Comparison of ENCODE assay signal across 4 fruit fly cellular contexts in the genomic region with DNA sequence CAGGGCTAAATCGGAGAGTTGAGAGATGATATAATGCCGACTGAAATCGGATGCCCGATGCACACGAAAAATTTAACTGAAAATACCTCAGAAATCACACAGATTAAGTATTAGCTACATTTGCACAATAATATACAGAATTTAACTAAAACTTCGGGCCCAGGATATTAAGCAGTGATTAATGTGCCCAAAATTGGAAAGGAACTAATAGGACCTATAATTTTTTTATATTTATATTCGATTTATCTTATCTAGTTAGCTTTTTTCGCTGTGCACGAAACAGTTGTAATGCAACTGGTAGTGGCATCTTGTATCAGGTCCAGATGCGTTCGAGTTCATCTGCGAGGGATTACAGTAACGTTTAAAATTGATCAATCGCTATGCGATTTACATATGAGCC.
TF ChIP-seq lines count a peak whose summit lies in the region.

No protein-coding gene starts in this region.

- no peak for TF ChIP-seq CTCF in whole organism, embryonic (GFP tag; optimal IDR thresholded peaks at IDR 0.05; lab: Kevin White, UChicago)

TF ChIP-seq in whole organism, embryonic, 481 proteins besides CTCF, POLR2A, EP300 and RAD21 (continues in another document):
- no peak for TF ChIP-seq CG34422 (GFP tag; IDR thresholded peaks at IDR 0.05; lab: Robert Waterston, UW)
- TF ChIP-seq CG3281 (GFP tag; optimal IDR thresholded peaks at IDR 0.05; lab: Kevin White, UChicago) = no peak
- TF ChIP-seq Sox102F (GFP tag; optimal IDR thresholded peaks at IDR 0.05; lab: Kevin White, UChicago) = peak; percentile 52
- no peak for TF ChIP-seq eve (GFP tag; optimal IDR thresholded peaks at IDR 0.05; lab: Kevin White, UChicago)
- TF ChIP-seq Nf-YC (tag; optimal IDR thresholded peaks at IDR 0.05; lab: Kevin White, UChicago) = no peak
- 0 out of 3 replicates have a peak, but pooled peaks have one; percentile 17 for TF ChIP-seq row (GFP tag; IDR thresholded peaks at IDR 0.05; lab: Robert Waterston, UW)
- peak; percentile 60 for TF ChIP-seq sens (GFP tag; lab: Kevin White, UChicago)
- TF ChIP-seq Ets65A (GFP tag; lab: Kevin White, UChicago) = peak; percentile 57
- peak in 1 of 2 experiments; percentile 50 for TF ChIP-seq Hr51 (GFP tag; optimal IDR thresholded peaks at IDR 0.05; lab: Kevin White, UChicago)
- peak; percentile 6 for TF ChIP-seq CG2712 (tag; optimal IDR thresholded peaks at IDR 0.05; lab: Kevin White, UChicago)
- no peak for TF ChIP-seq pan (optimal IDR thresholded peaks at IDR 0.05; lab: Kevin White, UChicago)
- peak in 1 of 2 experiments; percentile 21 for TF ChIP-seq pan (GFP tag; optimal IDR thresholded peaks at IDR 0.05 in 1 of 2, IDR thresholded peaks at IDR 0.05 in 1 of 2)
- no peak for TF ChIP-seq lab (GFP tag; optimal IDR thresholded peaks at IDR 0.05; lab: Kevin White, UChicago)
- peak; percentile 48 for TF ChIP-seq dmrt99B (tag; optimal IDR thresholded peaks at IDR 0.05; lab: Kevin White, UChicago)
- TF ChIP-seq CG14965 (GFP tag; optimal IDR thresholded peaks at IDR 0.05; lab: Kevin White, UChicago; ENCODE audit: borderline replicate concordance) = no peak
- TF ChIP-seq CG14441 (GFP tag; IDR thresholded peaks at IDR 0.05; lab: Robert Waterston, UW) = 0 out of 2 replicates have a peak, but pooled peaks have one; percentile 20
- no peak for TF ChIP-seq p53 (GFP tag; optimal IDR thresholded peaks at IDR 0.05; lab: Kevin White, UChicago)
- TF ChIP-seq CG11504 (tag; optimal IDR thresholded peaks at IDR 0.05; lab: Kevin White, UChicago) = peak; percentile 38
- TF ChIP-seq CG14667 (GFP tag; IDR thresholded peaks at IDR 0.05; lab: Robert Waterston, UW) = no peak
- peak; percentile 29; the same call in 1 of the 2 replicates for TF ChIP-seq CG10366 (GFP tag; IDR thresholded peaks at IDR 0.05; lab: Robert Waterston, UW)
- no peak for TF ChIP-seq rib (GFP tag; IDR thresholded peaks at IDR 0.05; lab: Robert Waterston, UW)

TF ChIP-seq in whole organism, prepupa, 60 proteins besides CTCF, POLR2A, EP300 and RAD21 (continues in another document):
- peak; percentile 49 for TF ChIP-seq CG8632 (GFP tag; optimal IDR thresholded peaks at IDR 0.05; lab: Kevin White, UChicago)
- TF ChIP-seq Blimp-1 (GFP tag; optimal IDR thresholded peaks at IDR 0.05; lab: Kevin White, UChicago) = no peak
- TF ChIP-seq CG32006 (GFP tag; optimal IDR thresholded peaks at IDR 0.05; lab: Kevin White, UChicago) = no peak
- TF ChIP-seq net (GFP tag; optimal IDR thresholded peaks at IDR 0.05; lab: Kevin White, UChicago) = no peak
- peak; percentile 43 for TF ChIP-seq esn (GFP tag; optimal IDR thresholded peaks at IDR 0.05; lab: Kevin White, UChicago)
- TF ChIP-seq CG6808 (GFP tag; optimal IDR thresholded peaks at IDR 0.05; lab: Kevin White, UChicago) = peak; percentile 16
- no peak for TF ChIP-seq CG11294 (GFP tag; IDR thresholded peaks at IDR 0.05; lab: Robert Waterston, UW)
- no peak for TF ChIP-seq dsx (GFP tag; optimal IDR thresholded peaks at IDR 0.05; lab: Kevin White, UChicago; ENCODE audit: poor library complexity, severe bottlenecking)
- TF ChIP-seq CG6276 (GFP tag; optimal IDR thresholded peaks at IDR 0.05; lab: Kevin White, UChicago) = no peak
- TF ChIP-seq CG8119 (GFP tag; IDR thresholded peaks at IDR 0.05; lab: Robert Waterston, UW) = no peak
- TF ChIP-seq Ets21C (GFP tag; optimal IDR thresholded peaks at IDR 0.05; lab: Kevin White, UChicago) = no peak
- TF ChIP-seq CG10631 (GFP tag; optimal IDR thresholded peaks at IDR 0.05; lab: Kevin White, UChicago) = no peak
- no peak for TF ChIP-seq CG6854 (GFP tag; optimal IDR thresholded peaks at IDR 0.05; lab: Kevin White, UChicago)
- TF ChIP-seq Met (GFP tag; optimal IDR thresholded peaks at IDR 0.05; lab: Kevin White, UChicago) = peak; percentile 21
- no peak for TF ChIP-seq CG4318 (GFP tag; optimal IDR thresholded peaks at IDR 0.05; lab: Kevin White, UChicago)
- peak; percentile 35 for TF ChIP-seq pdm3 (GFP tag; optimal IDR thresholded peaks at IDR 0.05; lab: Kevin White, UChicago)
- TF ChIP-seq CG31627 (GFP tag; optimal IDR thresholded peaks at IDR 0.05; lab: Kevin White, UChicago) = no peak
- peak; percentile 41 for TF ChIP-seq topi (GFP tag; optimal IDR thresholded peaks at IDR 0.05; lab: Kevin White, UChicago)
- peak; percentile 58 for TF ChIP-seq CG34406 (GFP tag; optimal IDR thresholded peaks at IDR 0.05; lab: Kevin White, UChicago)
- TF ChIP-seq Sox15 (GFP tag; optimal IDR thresholded peaks at IDR 0.05; lab: Kevin White, UChicago) = no peak
- TF ChIP-seq CG11902 (GFP tag; optimal IDR thresholded peaks at IDR 0.05; lab: Kevin White, UChicago) = peak; percentile 25
- no peak for TF ChIP-seq Gug (GFP tag; IDR thresholded peaks at IDR 0.05; lab: Robert Waterston, UW)
- no peak for TF ChIP-seq Eip93F (GFP tag; optimal IDR thresholded peaks at IDR 0.05; lab: Kevin White, UChicago)

TF ChIP-seq in whole organism, pupa, 21 proteins besides CTCF, POLR2A, EP300 and RAD21:
- no peak for TF ChIP-seq CG13204 (GFP tag; optimal IDR thresholded peaks at IDR 0.05; lab: Kevin White, UChicago)
- no peak for TF ChIP-seq CG32121 (GFP tag; IDR thresholded peaks at IDR 0.05; lab: Robert Waterston, UW)
- TF ChIP-seq Ets98B (GFP tag; IDR thresholded peaks at IDR 0.05; lab: Robert Waterston, UW) = no peak
- peak; percentile 50 for TF ChIP-seq CG8159 (tag; optimal IDR thresholded peaks at IDR 0.05; lab: Kevin White, UChicago)
- peak; percentile 16 for TF ChIP-seq Pif1A (GFP tag; optimal IDR thresholded peaks at IDR 0.05; lab: Kevin White, UChicago)
- TF ChIP-seq CG14655 (GFP tag; optimal IDR thresholded peaks at IDR 0.05; lab: Kevin White, UChicago) = no peak
- TF ChIP-seq CG34367 (tag; optimal IDR thresholded peaks at IDR 0.05; lab: Kevin White, UChicago) = no peak
- TF ChIP-seq Snoo (tag; optimal IDR thresholded peaks at IDR 0.05; lab: Kevin White, UChicago) = no peak
- TF ChIP-seq CG9948 (tag; optimal IDR thresholded peaks at IDR 0.05; lab: Kevin White, UChicago) = peak; percentile 17
- TF ChIP-seq EcR (GFP tag; optimal IDR thresholded peaks at IDR 0.05; lab: Kevin White, UChicago) = no peak
- TF ChIP-seq CG10348 (GFP tag; IDR thresholded peaks at IDR 0.05; lab: Robert Waterston, UW) = no peak
- no peak for TF ChIP-seq Pif1B (GFP tag; optimal IDR thresholded peaks at IDR 0.05; lab: Kevin White, UChicago)
- TF ChIP-seq gl (tag; optimal IDR thresholded peaks at IDR 0.05; lab: Kevin White, UChicago) = no peak
- TF ChIP-seq rn (GFP tag; IDR thresholded peaks at IDR 0.05; lab: Robert Waterston, UW) = no peak
- peak; percentile 1 for TF ChIP-seq CG17806 (tag; optimal IDR thresholded peaks at IDR 0.05; lab: Kevin White, UChicago)
- TF ChIP-seq fd96Ca (GFP tag; IDR thresholded peaks at IDR 0.05; lab: Robert Waterston, UW) = no peak
- no peak for TF ChIP-seq CG4496 (GFP tag; IDR thresholded peaks at IDR 0.05; lab: Robert Waterston, UW)
- TF ChIP-seq CG12605 (GFP tag; IDR thresholded peaks at IDR 0.05; lab: Robert Waterston, UW) = no peak
- no peak for TF ChIP-seq CG8301 (tag; optimal IDR thresholded peaks at IDR 0.05; lab: Kevin White, UChicago)
- TF ChIP-seq D1 (tag; optimal IDR thresholded peaks at IDR 0.05; lab: Kevin White, UChicago) = no peak
- peak; percentile 23 for TF ChIP-seq CG15710 (tag; optimal IDR thresholded peaks at IDR 0.05; lab: Kevin White, UChicago)

TF ChIP-seq in whole organism, wandering third instar larva, 38 proteins besides CTCF, POLR2A, EP300 and RAD21:
- TF ChIP-seq OdsH (GFP tag; optimal IDR thresholded peaks at IDR 0.05; lab: Kevin White, UChicago) (no peak), h (GFP tag; optimal IDR thresholded peaks at IDR 0.05; lab: Kevin White, UChicago) (peak; percentile 13), foxo (GFP tag; optimal IDR thresholded peaks at IDR 0.05; lab: Kevin White, UChicago) (peak in 1 of 2 experiments; percentile 14)
